Worm (Caenorhabditis elegans) whole organism, mixed stage, embryonic: ENCODE results near the gene nprt-1.

ENCODE experiments used
- M03D4.4 ChIP-seq: sonication (generic microtip); optimal IDR thresholded peaks from 2 replicates; lab custom pipeline; 2017; ENCODE audit warnings: mild to moderate bottlenecking, missing genetic modification characterization, missing compliant biosample characterization
- bed-3 ChIP-seq: fragments of 200-800 bp; sonication (Bioruptor generic); optimal IDR thresholded peaks from 3 replicates; lab custom pipeline; 2018; ENCODE audit warnings: mild to moderate bottlenecking, missing genetic modification characterization, moderate library complexity, missing compliant biosample characterization
- blmp-1 ChIP-seq: fragments of 150-350 bp; optimal IDR thresholded peaks from 2 replicates; lab custom pipeline; 2014; ENCODE audit warnings: missing biosample characterization, missing genetic modification characterization
- ceh-39 ChIP-seq: fragments of 150-350 bp; optimal IDR thresholded peaks from 2 replicates; lab custom pipeline; 2014; ENCODE audit warnings: missing biosample characterization, missing genetic modification characterization
- ceh-43 ChIP-seq: fragments of 200-800 bp; sonication (Bioruptor generic); optimal IDR thresholded peaks from 2 replicates; lab custom pipeline; 2018; ENCODE audit warnings: mild to moderate bottlenecking, missing genetic modification characterization, moderate library complexity, missing compliant biosample characterization
- ceh-83 ChIP-seq: fragments of 200-800 bp; sonication (Bioruptor generic); optimal IDR thresholded peaks from 2 replicates; lab custom pipeline; 2018; ENCODE audit warnings: mild to moderate bottlenecking, missing genetic modification characterization, missing compliant biosample characterization
- ces-1 ChIP-seq: fragments of 150-350 bp; optimal IDR thresholded peaks from 2 replicates; lab custom pipeline; 2014; ENCODE audit warnings: missing biosample characterization, missing genetic modification reagents, missing genetic modification characterization
- cnd-1 ChIP-seq: fragments of 200-800 bp; sonication (Bioruptor generic); optimal IDR thresholded peaks from 2 replicates; lab custom pipeline; 2018; ENCODE audit warnings: mild to moderate bottlenecking, missing genetic modification characterization, missing compliant biosample characterization
- elt-1 ChIP-seq: sonication (generic microtip); optimal IDR thresholded peaks from 2 replicates; lab custom pipeline; 2017; ENCODE audit warnings: missing genetic modification characterization, mild to moderate bottlenecking, missing compliant biosample characterization, antibody characterized with exemption, moderate library complexity, borderline replicate concordance; ENCODE audit not compliant: insufficient read depth
- elt-3 ChIP-seq: fragments of 150-350 bp; optimal IDR thresholded peaks from 2 replicates; lab custom pipeline; 2014; ENCODE audit warnings: missing biosample characterization, missing genetic modification characterization
- flh-1 ChIP-seq: fragments of 200-800 bp; sonication (Bioruptor generic); optimal IDR thresholded peaks from 2 replicates; lab custom pipeline; 2018; ENCODE audit warnings: mild to moderate bottlenecking, missing genetic modification characterization, moderate library complexity, missing compliant biosample characterization
- ham-2 ChIP-seq: fragments of 200-800 bp; sonication (Bioruptor generic); optimal IDR thresholded peaks from 2 replicates; lab custom pipeline; 2018; ENCODE audit warnings: mild to moderate bottlenecking, missing genetic modification characterization, missing compliant biosample characterization
- hlh-1 ChIP-seq: fragments of 150-350 bp; optimal IDR thresholded peaks from 2 replicates; lab custom pipeline; 2014; ENCODE audit warnings: missing biosample characterization, missing genetic modification reagents, missing genetic modification characterization
- lin-13 ChIP-seq: fragments of 150-350 bp; optimal IDR thresholded peaks from 2 replicates; lab custom pipeline; 2014; ENCODE audit warnings: missing biosample characterization, missing genetic modification characterization
- lin-32 ChIP-seq: fragments of 200-800 bp; sonication (Bioruptor generic); optimal IDR thresholded peaks from 2 replicates; lab custom pipeline; 2018; ENCODE audit warnings: mild to moderate bottlenecking, missing genetic modification characterization, missing compliant biosample characterization
- lsy-2 ChIP-seq: fragments of 150-350 bp; optimal IDR thresholded peaks from 2 replicates; lab custom pipeline; 2014; ENCODE audit warnings: missing biosample characterization, missing genetic modification characterization
- mab-5 ChIP-seq: fragments of 150-350 bp; optimal IDR thresholded peaks from 2 replicates; lab custom pipeline; 2014; ENCODE audit warnings: missing biosample characterization, missing genetic modification characterization
- mep-1 ChIP-seq: fragments of 150-350 bp; optimal IDR thresholded peaks from 2 replicates; lab custom pipeline; 2017; ENCODE audit warnings: missing biosample characterization, missing genetic modification reagents, missing genetic modification characterization, inconsistent platforms
- mls-2 ChIP-seq: sonication (generic microtip); optimal IDR thresholded peaks from 2 replicates; lab custom pipeline; 2016; ENCODE audit warnings: mild to moderate bottlenecking, missing genetic modification characterization, moderate library complexity, missing compliant biosample characterization
- nhr-12 ChIP-seq: fragments of 150-350 bp; optimal IDR thresholded peaks from 2 replicates; lab custom pipeline; 2014; ENCODE audit warnings: missing biosample characterization, missing genetic modification characterization
- nhr-2 ChIP-seq: fragments of 150-350 bp; optimal IDR thresholded peaks from 2 replicates; lab custom pipeline; 2014; ENCODE audit warnings: missing biosample characterization, missing genetic modification characterization
- nhr-237 ChIP-seq: fragments of 150-350 bp; optimal IDR thresholded peaks from 2 replicates; lab custom pipeline; 2014; ENCODE audit warnings: missing biosample characterization, missing genetic modification characterization
- nhr-28 ChIP-seq: fragments of 150-350 bp; optimal IDR thresholded peaks from 2 replicates; lab custom pipeline; 2014; ENCODE audit warnings: missing biosample characterization, missing genetic modification characterization
- nhr-76 ChIP-seq: sonication (generic microtip); optimal IDR thresholded peaks from 2 replicates; lab custom pipeline; 2017; ENCODE audit warnings: missing biosample characterization, missing genetic modification characterization
- pha-4 ChIP-seq: fragments of 150-350 bp; optimal IDR thresholded peaks from 2 replicates; lab custom pipeline; 2018; ENCODE audit warnings: missing biosample characterization, missing genetic modification reagents, missing genetic modification characterization
- sem-2 ChIP-seq: fragments of 200-800 bp; sonication (Bioruptor generic); optimal IDR thresholded peaks from 2 replicates; lab custom pipeline; 2018; ENCODE audit warnings: mild to moderate bottlenecking, missing genetic modification characterization, missing compliant biosample characterization
- snpc-4 ChIP-seq: fragments of 150-350 bp; optimal IDR thresholded peaks from 2 replicates; lab custom pipeline; 2014; ENCODE audit warnings: missing biosample characterization, missing genetic modification characterization
- tbx-8 ChIP-seq: fragments of 200-800 bp; sonication (Bioruptor generic); optimal IDR thresholded peaks from 2 replicates; lab custom pipeline; 2018; ENCODE audit warnings: mild to moderate bottlenecking, missing genetic modification characterization, moderate library complexity, missing compliant biosample characterization
- unc-120 ChIP-seq: sonication (generic microtip); optimal IDR thresholded peaks from 2 replicates; lab custom pipeline; 2017; ENCODE audit warnings: missing genetic modification characterization, missing compliant biosample characterization; ENCODE audit not compliant: poor library complexity, severe bottlenecking
- unc-39 ChIP-seq: fragments of 150-350 bp; optimal IDR thresholded peaks from 2 replicates; lab custom pipeline; 2014; ENCODE audit warnings: missing biosample characterization, missing genetic modification characterization
- unc-62 ChIP-seq: fragments of 150-350 bp; optimal IDR thresholded peaks from 2 replicates; lab custom pipeline; 2014; ENCODE audit warnings: missing biosample characterization, missing genetic modification reagents, missing genetic modification characterization
- zip-8 ChIP-seq: fragments of 150-350 bp; optimal IDR thresholded peaks from 2 replicates; lab custom pipeline; 2014; ENCODE audit warnings: missing biosample characterization, missing genetic modification characterization
- ztf-11 ChIP-seq: fragments of 150-350 bp; optimal IDR thresholded peaks from 2 replicates; lab custom pipeline; 2014; ENCODE audit warnings: missing biosample characterization, missing genetic modification characterization

Gene nprt-1

DNA sequence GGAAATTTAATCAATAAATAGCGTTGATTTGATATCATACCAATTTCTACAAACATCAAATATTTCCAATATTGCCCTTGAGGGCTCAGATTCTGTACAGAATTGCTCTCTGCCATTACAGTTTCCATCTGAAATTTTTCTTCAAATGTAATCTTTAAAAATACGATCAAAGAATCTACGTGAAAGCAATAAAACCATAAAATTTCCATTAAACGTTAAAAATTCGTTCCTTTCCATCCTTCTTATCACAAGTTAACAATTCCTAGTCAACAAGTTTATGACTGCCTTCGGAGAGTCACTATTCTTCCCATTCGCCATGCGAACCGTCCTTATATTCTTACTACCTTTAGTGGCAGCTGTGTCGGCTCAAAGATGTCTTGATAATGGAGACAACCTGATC lies 54.9 kb downstream of the nprt-1 start, which contains the start of gene clec-82:
Gene clec-82, plus strand, starts transcription at position 301 of the 400 bp plus-strand sequence.
- TF ChIP-seq mab-5 (no peak), unc-39 (tag; lab: Kevin White, UChicago) (no peak), nhr-237 (no peak), nhr-76 (no peak), bed-3 (no peak), M03D4.4 (tag; lab: Kevin White, UChicago) (no peak), mep-1 (tag; lab: Kevin White, UChicago) (no peak), elt-1 (tag; lab: Kevin White, UChicago) (no peak), hlh-1 (tag; lab: Kevin White, UChicago) (no peak), unc-62 (GFP tag; lab: Kevin White, UChicago) (no peak), zip-8 (no peak), ceh-83 (GFP tag; lab: Kevin White, UChicago) (no peak)

DNA sequence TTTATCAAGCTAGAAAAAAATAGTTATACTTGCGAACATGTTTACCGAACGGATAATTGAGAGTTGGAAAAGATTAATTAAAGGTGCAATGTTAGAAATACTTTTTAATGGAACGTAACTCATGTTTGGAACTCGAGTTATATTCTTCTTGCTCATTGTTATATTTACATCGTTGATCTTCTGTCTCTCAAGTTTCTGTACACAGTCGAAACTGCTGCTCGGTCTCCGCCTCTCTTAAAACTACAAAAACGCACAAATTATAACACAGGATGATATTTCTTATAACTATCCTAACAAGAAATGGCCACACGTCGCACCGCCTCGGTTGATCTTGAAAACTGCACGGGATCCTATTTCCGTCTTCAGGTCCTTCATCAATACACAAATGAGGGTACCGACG lies 55.7 kb downstream of the nprt-1 start, which contains the start of gene pudl-2:
Gene pudl-2, plus strand, starts transcription at position 301 of the 400 bp plus-strand sequence.
- TF ChIP-seq bed-3: no peak
- no peak for TF ChIP-seq sem-2 (GFP tag; lab: Kevin White, UChicago)
- TF ChIP-seq M03D4.4 (tag; lab: Kevin White, UChicago): no peak
- TF ChIP-seq hlh-1 (tag; lab: Kevin White, UChicago): no peak
- TF ChIP-seq lin-13 (tag; lab: Kevin White, UChicago): no peak
- TF ChIP-seq tbx-8: no peak
- no peak for TF ChIP-seq nhr-237
- no peak for TF ChIP-seq mep-1 (tag; lab: Kevin White, UChicago)
- no peak for TF ChIP-seq nhr-12 (tag; lab: Kevin White, UChicago)
- no peak for TF ChIP-seq lsy-2
- no peak for TF ChIP-seq lin-32 (GFP tag; lab: Kevin White, UChicago)
- no peak for TF ChIP-seq mls-2
- TF ChIP-seq ces-1 (GFP tag; lab: Kevin White, UChicago): no peak
- TF ChIP-seq pha-4 (tag; lab: Kevin White, UChicago): no peak

DNA sequence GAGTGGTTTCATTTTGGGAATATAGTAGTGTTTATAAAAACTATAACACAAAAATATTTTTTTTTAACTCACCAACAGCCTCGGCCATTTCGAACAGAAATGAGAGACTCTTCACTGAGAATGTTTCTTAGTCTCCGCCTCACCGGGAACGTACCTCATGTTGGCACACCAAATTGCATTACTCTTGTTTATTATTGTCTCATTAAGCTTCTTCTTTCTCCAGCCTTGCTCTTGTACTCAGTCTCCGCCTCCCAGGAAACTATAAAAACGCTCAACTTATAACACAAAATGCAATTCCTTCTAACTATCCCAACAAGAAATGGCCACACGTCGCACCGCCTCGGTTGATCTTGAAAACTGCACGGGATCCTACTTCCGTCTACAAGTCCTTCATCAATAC lies 57.7 kb downstream of the nprt-1 start, which contains the start of the genes Y54G2A.48 and pudl-1:
Gene Y54G2A.48, minus strand, starts transcription at position 101 of the 400 bp plus-strand sequence.
Gene pudl-1, plus strand, starts transcription at position 320 of the 400 bp plus-strand sequence.
- TF ChIP-seq sem-2 (GFP tag; lab: Kevin White, UChicago) (no peak), nhr-12 (tag; lab: Kevin White, UChicago) (no peak), nhr-2 (tag; lab: Kevin White, UChicago) (no peak), bed-3 (no peak), unc-120 (no peak), unc-62 (GFP tag; lab: Kevin White, UChicago) (no peak), mep-1 (tag; lab: Kevin White, UChicago) (no peak), hlh-1 (tag; lab: Kevin White, UChicago) (no peak), flh-1 (GFP tag; lab: Kevin White, UChicago) (no peak), elt-1 (tag; lab: Kevin White, UChicago) (no peak), ceh-39 (tag; lab: Kevin White, UChicago) (no peak), mls-2 (no peak), ceh-43 (GFP tag; lab: Kevin White, UChicago) (no peak), nhr-28 (tag; lab: Kevin White, UChicago) (no peak), elt-3 (tag; lab: Kevin White, UChicago) (no peak), nhr-237 (no peak), blmp-1 (no peak), ham-2 (GFP tag; lab: Kevin White, UChicago) (no peak), tbx-8 (no peak), lin-32 (GFP tag; lab: Kevin White, UChicago) (no peak)

DNA sequence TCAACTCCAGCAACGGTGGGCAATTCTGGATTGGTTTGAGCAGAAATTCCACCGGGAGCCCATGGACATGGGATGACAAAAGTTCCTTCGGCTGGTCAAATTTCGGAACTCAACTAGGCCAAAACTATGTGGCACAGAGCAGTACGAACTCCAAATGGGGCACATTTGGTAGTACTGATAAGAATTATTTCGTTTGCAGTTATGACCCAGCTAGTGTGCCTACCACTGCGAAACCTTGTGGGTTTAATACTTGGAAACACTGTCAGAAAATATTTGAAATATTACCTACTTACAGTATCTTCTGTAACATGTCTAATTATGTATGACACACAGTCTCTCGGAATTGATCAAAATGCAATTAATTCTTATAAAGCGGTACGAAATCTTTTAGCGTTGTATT lies 63.9 kb downstream of the nprt-1 start:
- TF ChIP-seq unc-120 (no peak), nhr-2 (tag; lab: Kevin White, UChicago) (no peak), nhr-76 (no peak), snpc-4 (tag; lab: Kevin White, UChicago) (no peak), nhr-237 (no peak), ceh-39 (tag; lab: Kevin White, UChicago) (no peak), cnd-1 (tag; lab: Kevin White, UChicago) (no peak), ceh-83 (GFP tag; lab: Kevin White, UChicago) (no peak), flh-1 (GFP tag; lab: Kevin White, UChicago) (no peak), ztf-11 (tag; lab: Kevin White, UChicago) (no peak), bed-3 (no peak), elt-3 (tag; lab: Kevin White, UChicago) (no peak), mep-1 (tag; lab: Kevin White, UChicago) (no peak), hlh-1 (tag; lab: Kevin White, UChicago) (no peak), pha-4 (tag; lab: Kevin White, UChicago) (no peak), unc-39 (tag; lab: Kevin White, UChicago) (no peak), zip-8 (no peak)
